Fruit fly (Drosophila melanogaster): ENCODE data around the gene CG12725.

Gene CG12725

DNA sequence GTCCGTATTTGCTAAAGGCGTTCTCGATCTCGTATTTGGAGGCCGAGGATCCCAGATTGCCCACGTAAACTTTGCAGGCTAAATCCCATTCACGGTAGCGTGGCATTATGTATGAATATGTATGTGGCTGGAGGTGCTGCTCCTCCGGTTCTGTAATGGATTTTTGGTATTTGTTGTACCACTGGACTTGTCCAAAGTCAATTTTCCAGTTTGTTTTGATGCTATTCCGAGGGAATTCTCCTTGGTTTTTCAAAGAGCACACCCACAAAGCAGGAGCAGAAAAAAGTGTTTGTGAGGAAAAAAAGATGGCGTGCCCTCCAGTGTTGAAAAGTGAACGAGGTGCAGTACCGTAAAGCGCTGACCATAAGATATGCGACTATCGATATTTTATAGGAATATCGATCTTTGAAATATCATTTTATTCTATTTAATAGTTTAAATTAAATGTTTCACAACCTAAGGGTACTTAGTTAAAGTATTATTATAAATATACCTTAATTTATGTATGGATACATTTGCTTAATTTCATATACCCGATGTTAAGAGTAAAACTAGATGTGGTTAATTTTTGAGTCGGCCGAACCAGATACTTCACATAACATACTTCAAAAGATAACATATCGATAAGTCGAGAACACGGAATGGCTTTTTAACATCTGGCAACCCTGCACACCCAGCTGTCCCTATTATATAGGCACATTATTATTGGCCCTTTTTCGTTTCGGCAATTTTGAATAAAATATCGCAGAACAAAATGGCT is 17.9 kb downstream of the CG12725 start, which contains the start of the genes Rbp1-like and Tim9a (continued):
- TF ChIP-seq grau (tag; optimal IDR thresholded peaks at IDR 0.05) (peak; percentile 54), amos (GFP tag; IDR thresholded peaks at IDR 0.05; ENCODE audit: partially characterized antibody) (peak; percentile 61), phol (tag; optimal IDR thresholded peaks at IDR 0.05) (peak; percentile 99), CG14965 (GFP tag; optimal IDR thresholded peaks at IDR 0.05; ENCODE audit: borderline replicate concordance) (no peak), CG12391 (tag; optimal IDR thresholded peaks at IDR 0.05) (peak; percentile 66), tna (GFP tag; IDR thresholded peaks at IDR 0.05; ENCODE audit: partially characterized antibody) (peak; percentile 43; the same call in 1 of the 2 replicates), Doc3 (GFP tag; IDR thresholded peaks at IDR 0.05; ENCODE audit: partially characterized antibody) (peak; percentile 71), Lpt (GFP tag; optimal IDR thresholded peaks at IDR 0.05) (no peak), en (GFP tag; optimal IDR thresholded peaks at IDR 0.05) (no peak), CG4820 (GFP tag; optimal IDR thresholded peaks at IDR 0.05) (peak; percentile 18), E2f1 (GFP tag; IDR thresholded peaks at IDR 0.05) (no peak), CG15479 (GFP tag; optimal IDR thresholded peaks at IDR 0.05) (no peak), Spps (tag; optimal IDR thresholded peaks at IDR 0.05) (no peak), CG2129 (GFP tag; IDR thresholded peaks at IDR 0.05; ENCODE audit: partially characterized antibody) (peak; percentile 54), CG2202 (tag; optimal IDR thresholded peaks at IDR 0.05) (no peak), mld (GFP tag; IDR thresholded peaks at IDR 0.05; ENCODE audit: partially characterized antibody) (peak; percentile 60; the same call in 1 of the 3 replicates), CG8944 (GFP tag; optimal IDR thresholded peaks at IDR 0.05) (no peak), TFAM (GFP tag; optimal IDR thresholded peaks at IDR 0.05) (no peak), CG15514 (GFP tag; optimal IDR thresholded peaks at IDR 0.05) (peak; percentile 71), HLHmδ (GFP tag; optimal IDR thresholded peaks at IDR 0.05) (no peak), lola (GFP tag; optimal IDR thresholded peaks at IDR 0.05) (peak in 1 of 3 experiments; percentile 36), CG1832 (GFP tag; optimal IDR thresholded peaks at IDR 0.05) (no peak), zfh2 (GFP tag; optimal IDR thresholded peaks at IDR 0.05) (peak; percentile 18), trem (tag; optimal IDR thresholded peaks at IDR 0.05) (peak; percentile 70), CG7786 (GFP tag; optimal IDR thresholded peaks at IDR 0.05) (no peak), Meics (GFP tag; optimal IDR thresholded peaks at IDR 0.05) (peak; percentile 50), wdn (GFP tag; IDR thresholded peaks at IDR 0.05) (no peak), pita (GFP tag; optimal IDR thresholded peaks at IDR 0.05) (no peak), CG43689 (GFP tag; IDR thresholded peaks at IDR 0.05) (no peak), dmrt11E (tag; optimal IDR thresholded peaks at IDR 0.05) (peak; percentile 21), yki (optimal IDR thresholded peaks at IDR 0.05) (no peak), CG30431 (GFP tag; optimal IDR thresholded peaks at IDR 0.05) (no peak), ttk (GFP tag; IDR thresholded peaks at IDR 0.05) (no peak), onecut (GFP tag; IDR thresholded peaks at IDR 0.05) (no peak), tll (GFP tag; optimal IDR thresholded peaks at IDR 0.05) (no peak), HLH4C (GFP tag; IDR thresholded peaks at IDR 0.05; ENCODE audit: partially characterized antibody) (peak; percentile 72), D19B (GFP tag; optimal IDR thresholded peaks at IDR 0.05) (no peak), salm (tag; optimal IDR thresholded peaks at IDR 0.05) (no peak), h (optimal IDR thresholded peaks at IDR 0.05) (no peak), slp2 (GFP tag; optimal IDR thresholded peaks at IDR 0.05) (no peak), CG17912 (GFP tag; optimal IDR thresholded peaks at IDR 0.05) (no peak), YL-1 (GFP tag; optimal IDR thresholded peaks at IDR 0.05) (peak; percentile 73), Opbp (GFP tag; IDR thresholded peaks at IDR 0.05; ENCODE audit: partially characterized antibody) (peak; percentile 59; the same call in 2 of the 3 replicates), Myb (GFP tag; optimal IDR thresholded peaks at IDR 0.05) (no peak), CG32767 (GFP tag; IDR thresholded peaks at IDR 0.05) (no peak), sim (GFP tag; IDR thresholded peaks at IDR 0.05) (no peak), CG18011 (GFP tag; optimal IDR thresholded peaks at IDR 0.05) (peak; percentile 2), Ravus (GFP tag; IDR thresholded peaks at IDR 0.05) (no peak), CG12155 (GFP tag; optimal IDR thresholded peaks at IDR 0.05) (peak; percentile 54)
